Fruit fly (Drosophila melanogaster): Measurements from ENCODE around the gene msi.

Gene msi

dm6 chr3R:25652066-25652720, 136.3 kb downstream of the msi start (continued):
- TF ChIP-seq ase (GFP tag; IDR thresholded peaks at IDR 0.05) = no peak
- TF ChIP-seq salm (tag; optimal IDR thresholded peaks at IDR 0.05) = no peak
- TF ChIP-seq Xbp1 (GFP tag; optimal IDR thresholded peaks at IDR 0.05) = no peak
- TF ChIP-seq Fer1 (GFP tag; optimal IDR thresholded peaks at IDR 0.05) = peak; percentile 40
- no peak for TF ChIP-seq CG8359 (GFP tag; optimal IDR thresholded peaks at IDR 0.05; ENCODE audit: borderline replicate concordance)
- TF ChIP-seq Med (GFP tag) = peak; percentile 81
- TF ChIP-seq Sox102F (GFP tag; optimal IDR thresholded peaks at IDR 0.05) = no peak
- no peak for TF ChIP-seq CG13424 (tag; optimal IDR thresholded peaks at IDR 0.05)
- no peak for TF ChIP-seq CG11398 (GFP tag; optimal IDR thresholded peaks at IDR 0.05)
- peak; percentile 6 for TF ChIP-seq sug (tag; optimal IDR thresholded peaks at IDR 0.05)
- TF ChIP-seq bcd (GFP tag; optimal IDR thresholded peaks at IDR 0.05) = peak; percentile 49
- peak; percentile 33; the same call in 1 of the 2 replicates for TF ChIP-seq ato (GFP tag; IDR thresholded peaks at IDR 0.05; ENCODE audit: partially characterized antibody)
- peak; percentile 18 for TF ChIP-seq CG12659 (GFP tag; optimal IDR thresholded peaks at IDR 0.05)
- no peak for TF ChIP-seq CG17802 (tag; optimal IDR thresholded peaks at IDR 0.05)
- 0 out of 3 replicates have a peak, but pooled peaks have one; percentile 26 for TF ChIP-seq knrl (GFP tag; IDR thresholded peaks at IDR 0.05; ENCODE audit: partially characterized antibody)
- peak; percentile 49; the same call in 1 of the 2 replicates for TF ChIP-seq CG13287 (GFP tag; IDR thresholded peaks at IDR 0.05; ENCODE audit: partially characterized antibody)
- TF ChIP-seq CG7987 (GFP tag; optimal IDR thresholded peaks at IDR 0.05) = peak; percentile 15
- peak; percentile 35; the same call in 1 of the 2 replicates for TF ChIP-seq Adf1 (GFP tag; IDR thresholded peaks at IDR 0.05)
- no peak for TF ChIP-seq CG6854 (GFP tag; optimal IDR thresholded peaks at IDR 0.05)
- TF ChIP-seq eyg (GFP tag; optimal IDR thresholded peaks at IDR 0.05) = no peak
- TF ChIP-seq Dip3 (GFP tag; optimal IDR thresholded peaks at IDR 0.05) = no peak
- peak; percentile 36 for TF ChIP-seq Dp (GFP tag; optimal IDR thresholded peaks at IDR 0.05)
- TF ChIP-seq lilli (GFP tag; optimal IDR thresholded peaks at IDR 0.05) = no peak
- no peak for TF ChIP-seq lov (optimal IDR thresholded peaks at IDR 0.05)
- TF ChIP-seq lov (GFP tag; IDR thresholded peaks at IDR 0.05) = no peak
- TF ChIP-seq dysf (GFP tag; IDR thresholded peaks at IDR 0.05) = 0 out of 3 replicates have a peak, but pooled peaks have one; percentile 7
- peak; percentile 82; the same call in 3 of the 4 replicates for TF ChIP-seq chinmo (GFP tag; IDR thresholded peaks at IDR 0.05; ENCODE audit: partially characterized antibody)
- no peak for TF ChIP-seq pita (GFP tag; optimal IDR thresholded peaks at IDR 0.05)
- TF ChIP-seq odd (GFP tag; optimal IDR thresholded peaks at IDR 0.05) = no peak
- no peak for TF ChIP-seq CG18476 (GFP tag; optimal IDR thresholded peaks at IDR 0.05)
- TF ChIP-seq Sry-δ (GFP tag; optimal IDR thresholded peaks at IDR 0.05) = no peak
- TF ChIP-seq abd-A (tag; optimal IDR thresholded peaks at IDR 0.05) = peak; percentile 98
- TF ChIP-seq oc (tag; optimal IDR thresholded peaks at IDR 0.05) = peak; percentile 71
- no peak for TF ChIP-seq stc (GFP tag; IDR thresholded peaks at IDR 0.05)
- TF ChIP-seq CG34224 (GFP tag; IDR thresholded peaks at IDR 0.05; ENCODE audit: partially characterized antibody) = peak; percentile 20; the same call in 1 of the 3 replicates
- TF ChIP-seq pzg (GFP tag; optimal IDR thresholded peaks at IDR 0.05) = peak; percentile 29
- no peak for TF ChIP-seq Ravus (GFP tag; IDR thresholded peaks at IDR 0.05)
- TF ChIP-seq Myb (GFP tag; optimal IDR thresholded peaks at IDR 0.05) = peak; percentile 90
- no peak for TF ChIP-seq CG7271 (tag; optimal IDR thresholded peaks at IDR 0.05)
- peak; percentile 5 for TF ChIP-seq Dek (tag; optimal IDR thresholded peaks at IDR 0.05)
- TF ChIP-seq fu2 (GFP tag; optimal IDR thresholded peaks at IDR 0.05) = no peak
- peak; percentile 36; the same call in 1 of the 2 replicates for TF ChIP-seq E2f2 (GFP tag; IDR thresholded peaks at IDR 0.05)
- TF ChIP-seq Chrac-16 (GFP tag; optimal IDR thresholded peaks at IDR 0.05) = no peak
- no peak for TF ChIP-seq CG4617 (GFP tag; optimal IDR thresholded peaks at IDR 0.05; ENCODE audit: borderline replicate concordance)
- peak; percentile 74 for TF ChIP-seq CG13894 (tag; optimal IDR thresholded peaks at IDR 0.05)
- TF ChIP-seq CG13624 (GFP tag; optimal IDR thresholded peaks at IDR 0.05) = no peak
- TF ChIP-seq Pdp1 (GFP tag; optimal IDR thresholded peaks at IDR 0.05) = peak in 1 of 2 experiments; percentile 71
- no peak for TF ChIP-seq CG3281 (GFP tag; optimal IDR thresholded peaks at IDR 0.05)
